Worm (Caenorhabditis elegans): ENCODE data around the gene myo-6.

DNA sequence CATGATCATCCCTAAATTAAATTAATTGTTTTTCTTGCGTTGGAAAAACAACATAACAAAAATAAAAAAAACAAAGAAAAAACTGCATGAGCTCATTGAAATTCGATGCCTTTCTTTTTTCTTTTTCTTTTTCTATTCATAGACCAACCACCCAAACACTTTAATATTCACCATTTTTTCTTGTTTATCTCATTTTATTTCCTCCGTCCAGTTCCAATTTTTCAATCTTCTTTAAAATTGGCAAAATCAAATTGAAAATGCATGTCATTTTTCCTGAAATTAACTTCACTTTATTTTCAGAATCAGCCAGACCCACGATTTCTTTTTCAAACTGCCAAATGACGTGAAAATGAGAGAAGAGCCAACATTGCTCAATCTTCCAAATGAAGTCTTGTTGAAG lies 23.7 kb upstream of the myo-6 start, which contains the start of gene T03F6.4:
- no peak for TF ChIP-seq hmbx-1 (tag; optimal IDR thresholded peaks at IDR 0.05)
- TF ChIP-seq ama-1 (optimal IDR thresholded peaks at IDR 0.05): no peak
- TF ChIP-seq flt-1 (GFP tag; IDR thresholded peaks at IDR 0.05): no peak
- TF ChIP-seq scrt-1 (GFP tag; IDR thresholded peaks at IDR 0.05): no peak
- TF ChIP-seq B0310.2 (tag; optimal IDR thresholded peaks at IDR 0.05): no peak
- TF ChIP-seq F13C5.2 (tag; optimal IDR thresholded peaks at IDR 0.05): no peak
- no peak for TF ChIP-seq hmg-4 (GFP tag; optimal IDR thresholded peaks at IDR 0.05)

All from whole organism, early embryonic.